Worm (Caenorhabditis elegans) whole organism, L3 larva: ENCODE results near the gene drr-1.

Experiments
- nhr-67 ChIP-seq: fragments of 150-350 bp; optimal IDR thresholded peaks from 2 replicates; lab custom pipeline; 2014; ENCODE audit warnings: missing biosample characterization, missing genetic modification characterization
- nhr-76 ChIP-seq: fragments of 150-350 bp; sonication (generic microtip); optimal IDR thresholded peaks from 5 replicates; lab custom pipeline; 2014; ENCODE audit warnings: missing biosample characterization, missing genetic modification characterization
- unc-39 ChIP-seq: sonication (generic microtip); optimal IDR thresholded peaks from 4 replicates; lab custom pipeline; 2017; ENCODE audit warnings: missing biosample characterization, missing genetic modification characterization

DNA sequence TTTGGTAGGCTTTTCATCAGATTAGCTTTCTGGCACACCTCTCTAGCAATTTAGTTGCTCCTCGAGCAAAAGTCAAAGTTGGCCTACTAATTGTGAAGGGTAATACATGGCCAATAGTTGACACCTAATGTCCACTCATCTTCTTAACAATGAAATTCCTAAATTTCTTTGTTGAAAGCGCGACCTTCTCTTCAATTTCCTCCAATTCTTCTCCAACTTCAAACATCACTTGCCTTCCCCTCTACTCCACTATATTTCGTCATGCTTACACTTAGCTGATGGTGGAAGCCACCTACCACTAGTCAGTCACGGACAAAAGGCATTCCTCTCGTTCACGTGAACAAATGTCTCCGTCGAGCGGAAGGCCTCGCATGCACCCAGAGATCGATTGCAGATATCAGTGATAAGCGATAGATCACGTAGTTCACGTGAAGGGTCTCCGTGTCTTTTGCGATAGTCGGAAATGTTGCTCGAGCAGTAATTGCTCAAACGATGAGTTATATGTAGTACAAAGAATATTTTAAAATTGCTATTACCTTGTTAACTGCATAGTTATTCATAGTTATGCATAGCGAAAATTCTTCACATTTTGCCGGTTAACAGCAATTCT is 26.6 kb downstream of the drr-1 start, which contains the start of gene E01G4.3:
- TF ChIP-seq nhr-76 = no peak
- no peak for TF ChIP-seq unc-39
- TF ChIP-seq nhr-67 = no peak
